Fruit fly (Drosophila melanogaster) whole organism, embryonic: ENCODE results near the gene CG4770.

Experiments
- Antp ChIP-seq: fragments of 200-800 bp; sonication (Bioruptor generic); optimal IDR thresholded peaks from 3 replicates; lab custom pipeline; 2016; ENCODE audit warnings: missing biosample characterization, missing genetic modification characterization
- Asciz ChIP-seq: fragments of 200-800 bp; sonication (Bioruptor generic); optimal IDR thresholded peaks from 2 replicates; lab custom pipeline; 2017; ENCODE audit warnings: missing biosample characterization, mild to moderate bottlenecking, missing genetic modification characterization, missing genetic modification reagents
- Atf-2 ChIP-seq: fragments of 200-800 bp; sonication (Bioruptor generic); optimal IDR thresholded peaks from 2 replicates; lab custom pipeline; 2016; ENCODE audit warnings: missing biosample characterization, missing genetic modification characterization
- B-H2 ChIP-seq: fragments of 200-800 bp; sonication (Bioruptor generic); optimal IDR thresholded peaks from 2 replicates; lab custom pipeline; 2018; ENCODE audit warnings: missing biosample characterization, mild to moderate bottlenecking, missing genetic modification characterization
- CG10209 ChIP-seq: fragments of 200-800 bp; sonication (Bioruptor generic); optimal IDR thresholded peaks from 3 replicates; lab custom pipeline; 2017; ENCODE audit warnings: missing biosample characterization, mild to moderate bottlenecking, missing genetic modification characterization, missing genetic modification reagents
- CG10543 ChIP-seq: fragments of 200-800 bp; sonication (Bioruptor generic); optimal IDR thresholded peaks from 3 replicates; lab custom pipeline; 2017; ENCODE audit warnings: missing biosample characterization, mild to moderate bottlenecking, missing genetic modification characterization, moderate library complexity
- CG10565 ChIP-seq: fragments of 200-800 bp; sonication (Bioruptor generic); optimal IDR thresholded peaks from 3 replicates; lab custom pipeline; 2016; ENCODE audit warnings: missing biosample characterization, mild to moderate bottlenecking, missing genetic modification characterization
- CG11504 ChIP-seq: fragments of 200-800 bp; sonication (Bioruptor generic); optimal IDR thresholded peaks from 3 replicates; lab custom pipeline; 2019; ENCODE audit warnings: missing biosample characterization, mild to moderate bottlenecking, missing genetic modification characterization, moderate library complexity
- CG11695 ChIP-seq: fragments of 200-800 bp; sonication (Bioruptor generic); IDR thresholded peaks from 3 replicates; pipeline ENCODE4 v1.3.6; 2022; ENCODE audit warnings: missing biosample characterization, missing genetic modification characterization
- CG14441 ChIP-seq: fragments of 200-800 bp; sonication (Bioruptor generic); IDR thresholded peaks from 2 replicates; pipeline ENCODE4 v1.3.6; 2022; ENCODE audit warnings: missing biosample characterization, missing genetic modification characterization
- CG14710 ChIP-seq: fragments of 200-800 bp; sonication (Bioruptor generic); optimal IDR thresholded peaks from 3 replicates; lab custom pipeline; 2019; ENCODE audit warnings: missing biosample characterization, mild to moderate bottlenecking, missing genetic modification characterization, moderate library complexity
- CG16813 ChIP-seq: fragments of 200-800 bp; sonication (Bioruptor generic); IDR thresholded peaks from 3 replicates; pipeline ENCODE4 v1.3.6; 2022; ENCODE audit warnings: missing biosample characterization, missing genetic modification characterization; ENCODE audit not compliant: partially characterized antibody
- CG17328 ChIP-seq: fragments of 200-800 bp; sonication (Bioruptor generic); IDR thresholded peaks from 2 replicates; pipeline ENCODE4 v1.3.6; 2022; ENCODE audit warnings: missing biosample characterization, missing genetic modification characterization
- CG17829 ChIP-seq: fragments of 200-800 bp; optimal IDR thresholded peaks from 2 replicates; lab custom pipeline; 2019; ENCODE audit warnings: missing biosample characterization, mild to moderate bottlenecking, missing genetic modification characterization, moderate library complexity
- CG17912 ChIP-seq: fragments of 200-800 bp; sonication (Bioruptor generic); optimal IDR thresholded peaks from 2 replicates; lab custom pipeline; 2018; ENCODE audit warnings: missing biosample characterization, mild to moderate bottlenecking, missing genetic modification characterization
- CG18764 ChIP-seq: fragments of 200-800 bp; sonication (Bioruptor generic); optimal IDR thresholded peaks from 3 replicates; lab custom pipeline; 2016; ENCODE audit warnings: missing biosample characterization, missing genetic modification characterization
- CG2678 ChIP-seq: fragments of 200-800 bp; sonication (Bioruptor generic); optimal IDR thresholded peaks from 3 replicates; lab custom pipeline; 2019; ENCODE audit warnings: missing biosample characterization, mild to moderate bottlenecking, missing genetic modification characterization, moderate library complexity
- CG30431 ChIP-seq: fragments of 200-800 bp; sonication (Bioruptor generic); optimal IDR thresholded peaks from 2 replicates; lab custom pipeline; 2017; ENCODE audit warnings: missing biosample characterization, missing genetic modification characterization
- CG34224 ChIP-seq: fragments of 200-800 bp; sonication (Bioruptor generic); IDR thresholded peaks from 3 replicates; pipeline ENCODE4 v1.3.6; 2022; ENCODE audit warnings: missing biosample characterization, missing genetic modification characterization; ENCODE audit not compliant: partially characterized antibody
- CG4854 ChIP-seq: fragments of 200-800 bp; sonication (Bioruptor generic); optimal IDR thresholded peaks from 2 replicates; lab custom pipeline; 2016; ENCODE audit warnings: missing biosample characterization, missing genetic modification characterization, inconsistent platforms
- CG7963 ChIP-seq: fragments of 200-800 bp; sonication (Bioruptor generic); IDR thresholded peaks from 3 replicates; pipeline ENCODE4 v1.3.6; 2022; ENCODE audit warnings: missing biosample characterization, missing genetic modification characterization; ENCODE audit not compliant: partially characterized antibody
- Camta ChIP-seq: fragments of 200-800 bp; sonication (Bioruptor generic); optimal IDR thresholded peaks from 2 replicates; lab custom pipeline; 2016; ENCODE audit warnings: missing biosample characterization, missing genetic modification characterization
- Dad ChIP-seq: fragments of 200-800 bp; sonication (Bioruptor generic); optimal IDR thresholded peaks from 3 replicates; lab custom pipeline; 2016; ENCODE audit warnings: missing biosample characterization, missing genetic modification characterization
- Elba2 ChIP-seq: fragments of 200-800 bp; sonication (Bioruptor generic); optimal IDR thresholded peaks from 3 replicates; lab custom pipeline; 2016; ENCODE audit warnings: missing biosample characterization, missing genetic modification characterization
- HHEX ChIP-seq: fragments of 200-800 bp; sonication (Bioruptor generic); optimal IDR thresholded peaks from 3 replicates; lab custom pipeline; 2017; ENCODE audit warnings: missing biosample characterization, mild to moderate bottlenecking, missing genetic modification characterization, missing genetic modification reagents
- HLHmδ ChIP-seq: fragments of 200-800 bp; sonication (Bioruptor generic); optimal IDR thresholded peaks from 2 replicates; lab custom pipeline; 2018; ENCODE audit warnings: missing biosample characterization, mild to moderate bottlenecking, missing genetic modification characterization, moderate library complexity
- Hr39 ChIP-seq: fragments of >200 bp; optimal IDR thresholded peaks from 2 replicates; lab custom pipeline; 2017
- Hr78 ChIP-seq, 2 experiments: fragments of 200-800 bp in 1 of 2; fragments of >200 bp in 1 of 2; sonication (Bioruptor generic) in 1 of 2; optimal IDR thresholded peaks; 2 replicates each; lab custom pipeline; 2017 to 2019; ENCODE audit warnings: missing biosample characterization in 2 of 2, missing genetic modification characterization in 2 of 2, mild to moderate bottlenecking in 1 of 2, moderate library complexity in 1 of 2
- MTF-1 ChIP-seq: fragments of 200-800 bp; sonication (Bioruptor generic); optimal IDR thresholded peaks from 2 replicates; lab custom pipeline; 2018; ENCODE audit warnings: missing biosample characterization, mild to moderate bottlenecking, missing genetic modification characterization, borderline replicate concordance
- Mad ChIP-seq: fragments of 200-800 bp; sonication (Bioruptor generic); optimal IDR thresholded peaks from 2 replicates; lab custom pipeline; 2016; ENCODE audit warnings: missing biosample characterization, missing genetic modification characterization
- Meics ChIP-seq: fragments of 200-800 bp; sonication (Bioruptor generic); optimal IDR thresholded peaks from 2 replicates; lab custom pipeline; 2017; ENCODE audit warnings: missing biosample characterization, mild to moderate bottlenecking, missing genetic modification characterization
- Nf-YA ChIP-seq: fragments of 200-800 bp; sonication (Bioruptor generic); IDR thresholded peaks from 2 replicates; pipeline ENCODE4 v1.3.6; 2022; ENCODE audit warnings: missing biosample characterization, missing genetic modification characterization
- Nf-YB ChIP-seq: fragments of 200-800 bp; sonication (Bioruptor generic); optimal IDR thresholded peaks from 3 replicates; lab custom pipeline; 2019; ENCODE audit warnings: missing biosample characterization, mild to moderate bottlenecking, missing genetic modification characterization, moderate library complexity
- Optix ChIP-seq: fragments of 200-800 bp; sonication (Bioruptor generic); IDR thresholded peaks from 3 replicates; pipeline ENCODE4 v1.3.6; 2022; ENCODE audit warnings: missing biosample characterization, missing genetic modification characterization
- Six4 ChIP-seq: fragments of 200-800 bp; sonication (Bioruptor generic); optimal IDR thresholded peaks from 2 replicates; lab custom pipeline; 2016; ENCODE audit warnings: missing biosample characterization, missing genetic modification characterization
- Spps ChIP-seq: fragments of 200-800 bp; sonication (Bioruptor generic); optimal IDR thresholded peaks from 2 replicates; lab custom pipeline; 2018; ENCODE audit warnings: missing biosample characterization, mild to moderate bottlenecking, missing genetic modification characterization
- bab2 ChIP-seq: fragments of 200-800 bp; sonication (Bioruptor generic); optimal IDR thresholded peaks from 2 replicates; lab custom pipeline; 2016; ENCODE audit warnings: missing biosample characterization, missing genetic modification characterization
- ci ChIP-seq: fragments of 200-800 bp; sonication (Bioruptor generic); IDR thresholded peaks from 3 replicates; pipeline ENCODE4 v1.3.6; 2022; ENCODE audit warnings: missing biosample characterization, missing genetic modification characterization
- croc ChIP-seq: fragments of 200-800 bp; sonication (Bioruptor generic); conservative IDR thresholded peaks from 3 replicates; pipeline ENCODE4 v1.3.6; 2022; ENCODE audit warnings: missing biosample characterization, missing genetic modification characterization
- emc ChIP-seq: fragments of 200-800 bp; sonication (Bioruptor generic); optimal IDR thresholded peaks from 2 replicates; lab custom pipeline; 2016; ENCODE audit warnings: missing biosample characterization, missing genetic modification characterization
- en ChIP-seq: fragments of 200-800 bp; sonication (Bioruptor generic); optimal IDR thresholded peaks from 2 replicates; lab custom pipeline; 2016; ENCODE audit warnings: missing biosample characterization, missing genetic modification characterization
- gem ChIP-seq: fragments of 200-800 bp; sonication (Bioruptor generic); optimal IDR thresholded peaks from 2 replicates; lab custom pipeline; 2019; ENCODE audit warnings: missing biosample characterization, mild to moderate bottlenecking, missing genetic modification characterization, moderate library complexity
- kni ChIP-seq: fragments of 200-800 bp; sonication (Bioruptor generic); optimal IDR thresholded peaks from 3 replicates; lab custom pipeline; 2017; ENCODE audit warnings: mild to moderate bottlenecking, missing biosample characterization, missing genetic modification reagents, missing genetic modification characterization
- knrl ChIP-seq: fragments of 200-800 bp; sonication (Bioruptor generic); IDR thresholded peaks from 3 replicates; pipeline ENCODE4 v1.3.6; 2022; ENCODE audit warnings: missing biosample characterization, missing genetic modification characterization; ENCODE audit not compliant: partially characterized antibody
- lola ChIP-seq, 3 experiments: fragments of >200 bp in 2 of 3; fragments of 200-800 bp in 1 of 3; sonication (Bioruptor generic) in 1 of 3; optimal IDR thresholded peaks; 2 replicates each; lab custom pipeline; 2017 to 2019; ENCODE audit warnings: missing biosample characterization in 3 of 3, missing genetic modification characterization in 3 of 3, mild to moderate bottlenecking in 1 of 3, moderate library complexity in 1 of 3
- mld ChIP-seq: fragments of 200-800 bp; sonication (Bioruptor generic); IDR thresholded peaks from 3 replicates; pipeline ENCODE4 v1.3.6; 2022; ENCODE audit warnings: missing biosample characterization, missing genetic modification characterization; ENCODE audit not compliant: partially characterized antibody
- nmo ChIP-seq: fragments of 200-800 bp; sonication (Bioruptor generic); optimal IDR thresholded peaks from 2 replicates; lab custom pipeline; 2018; ENCODE audit warnings: missing biosample characterization, mild to moderate bottlenecking, missing genetic modification characterization, moderate library complexity
- tgo ChIP-seq: fragments of 200-800 bp; sonication (Bioruptor generic); IDR thresholded peaks from 3 replicates; pipeline ENCODE4 v1.3.6; 2022; ENCODE audit warnings: missing biosample characterization, missing genetic modification characterization
- twi ChIP-seq: fragments of 200-800 bp; optimal IDR thresholded peaks from 2 replicates; lab custom pipeline; 2019; ENCODE audit warnings: missing biosample characterization, mild to moderate bottlenecking, missing genetic modification characterization, moderate library complexity

Gene CG4770

dm6 chr3R:19892046-19892445 is 26.3 kb upstream of the CG4770 start (continued):
- TF ChIP-seq CG11504 (tag; lab: Kevin White, UChicago), result peak; percentile 78
- peak; percentile 59 for TF ChIP-seq CG10209
- peak; percentile 81 for TF ChIP-seq CG11695
- TF ChIP-seq mld (GFP tag; lab: Robert Waterston, UW), result no peak
- TF ChIP-seq kni (GFP tag; lab: Kevin White, UChicago), result no peak
- TF ChIP-seq MTF-1, result peak; percentile 51
- TF ChIP-seq CG10565, result no peak
- peak; percentile 77 for TF ChIP-seq HHEX (GFP tag; lab: Kevin White, UChicago)
- peak; percentile 77 for TF ChIP-seq gem (tag; lab: Kevin White, UChicago)
- peak; percentile 38 for TF ChIP-seq CG4854
- TF ChIP-seq Meics, result peak; percentile 71
- TF ChIP-seq knrl (GFP tag; lab: Robert Waterston, UW), result peak; percentile 55; the same call in 2 of the 3 replicates
- TF ChIP-seq Hr39 (lab: Kevin White, UChicago), result no peak
- TF ChIP-seq CG14710 (tag; lab: Kevin White, UChicago), result peak; percentile 41
- TF ChIP-seq CG30431 (GFP tag; lab: Kevin White, UChicago), result peak; percentile 62
- TF ChIP-seq CG17829 (tag; lab: Kevin White, UChicago), result peak; percentile 70
- TF ChIP-seq Antp (GFP tag; lab: Kevin White, UChicago), result peak; percentile 85
- TF ChIP-seq Mad, result peak; percentile 29
- TF ChIP-seq Atf-2 (GFP tag; lab: Kevin White, UChicago), result peak; percentile 69
- TF ChIP-seq Asciz (GFP tag; lab: Kevin White, UChicago), result peak; percentile 63
- no peak for TF ChIP-seq CG34224
- TF ChIP-seq Nf-YB, result no peak
- TF ChIP-seq CG10543 (GFP tag; lab: Kevin White, UChicago), result peak; percentile 77
- peak; percentile 87 for TF ChIP-seq CG14441 (GFP tag; lab: Robert Waterston, UW)
- TF ChIP-seq ci (GFP tag; lab: Robert Waterston, UW), result peak; percentile 81
- peak; percentile 72 for TF ChIP-seq Six4 (GFP tag; lab: Kevin White, UChicago)
- TF ChIP-seq B-H2 (GFP tag; lab: Kevin White, UChicago), result peak; percentile 32
- TF ChIP-seq en (GFP tag; lab: Kevin White, UChicago), result no peak
- TF ChIP-seq HLHmδ (GFP tag; lab: Kevin White, UChicago), result no peak
- peak in 1 of 2 experiments; percentile 13 for TF ChIP-seq Hr78 (GFP tag; optimal IDR thresholded peaks at IDR 0.05; lab: Kevin White, UChicago)
- TF ChIP-seq Optix (GFP tag; lab: Robert Waterston, UW), result peak; percentile 71
- TF ChIP-seq CG2678 (tag; lab: Kevin White, UChicago), result no peak
- peak in 1 of 3 experiments; percentile 37 for TF ChIP-seq lola (GFP tag; optimal IDR thresholded peaks at IDR 0.05; lab: Kevin White, UChicago)
- TF ChIP-seq Spps (tag; lab: Kevin White, UChicago), result peak; percentile 51
- TF ChIP-seq bab2 (GFP tag; lab: Kevin White, UChicago), result peak; percentile 52
- TF ChIP-seq emc (GFP tag; lab: Kevin White, UChicago), result peak; percentile 58
- TF ChIP-seq Elba2, result no peak
- TF ChIP-seq tgo, result peak; percentile 64
- TF ChIP-seq CG17912 (GFP tag; lab: Kevin White, UChicago), result peak; percentile 14
- TF ChIP-seq Nf-YA, result 0 out of 2 replicates have a peak, but pooled peaks have one; percentile 43
- TF ChIP-seq Camta (GFP tag; lab: Kevin White, UChicago), result peak; percentile 42
- peak; percentile 49 for TF ChIP-seq CG18764
- peak; percentile 45 for TF ChIP-seq twi
- peak; percentile 58; the same call in 1 of the 2 replicates for TF ChIP-seq CG17328
- peak; percentile 76 for TF ChIP-seq nmo (GFP tag; lab: Kevin White, UChicago)
- TF ChIP-seq Dad (GFP tag; lab: Kevin White, UChicago), result peak; percentile 71
- peak; percentile 34; the same call in 1 of the 3 replicates for TF ChIP-seq CG7963 (GFP tag; lab: Robert Waterston, UW)
- TF ChIP-seq croc, result peak; percentile 59
- no peak for TF ChIP-seq CG16813 (GFP tag; lab: Robert Waterston, UW)
